Fruit fly (Drosophila melanogaster): ENCODE measurements around the gene CG17108.

CG17108 gene

dm6 chr2L:10682197-10682596 is 11.7 kb downstream of the CG17108 start:
- TF ChIP-seq ttk (optimal IDR thresholded peaks at IDR 0.05) (no peak), h (optimal IDR thresholded peaks at IDR 0.05) (no peak), psq (optimal IDR thresholded peaks at IDR 0.05) (no peak), Sin3A (optimal IDR thresholded peaks at IDR 0.05) (no peak), Myc (optimal IDR thresholded peaks at IDR 0.05) (no peak), insv (optimal IDR thresholded peaks at IDR 0.05) (no peak)

dm6 chr2L:10681602-10682001 is 12.3 kb downstream of the CG17108 start, which contains the start of gene CG17107:
TSS of gene CG17107 (plus strand) at chr2L:10681902.
- TF ChIP-seq h (optimal IDR thresholded peaks at IDR 0.05) (no peak), Myc (optimal IDR thresholded peaks at IDR 0.05) (no peak), insv (optimal IDR thresholded peaks at IDR 0.05) (no peak), psq (optimal IDR thresholded peaks at IDR 0.05) (no peak), Sin3A (optimal IDR thresholded peaks at IDR 0.05) (no peak), ttk (optimal IDR thresholded peaks at IDR 0.05) (no peak)

dm6 chr2L:10680584-10681080 is 13.3 kb downstream of the CG17108 start, which contains the start of gene CG17105:
TSS of gene CG17105 (plus strand) at chr2L:10681030.
- TF ChIP-seq psq (optimal IDR thresholded peaks at IDR 0.05) (no peak), h (optimal IDR thresholded peaks at IDR 0.05) (no peak), Myc (optimal IDR thresholded peaks at IDR 0.05) (no peak), ttk (optimal IDR thresholded peaks at IDR 0.05) (no peak), insv (optimal IDR thresholded peaks at IDR 0.05) (no peak), Sin3A (optimal IDR thresholded peaks at IDR 0.05) (no peak)

- no peak for TF ChIP-seq ttk (optimal IDR thresholded peaks at IDR 0.05)
- TF ChIP-seq Myc (optimal IDR thresholded peaks at IDR 0.05), result no peak
- TF ChIP-seq insv (optimal IDR thresholded peaks at IDR 0.05), result no peak
- no peak for TF ChIP-seq psq (optimal IDR thresholded peaks at IDR 0.05)
- TF ChIP-seq Sin3A (optimal IDR thresholded peaks at IDR 0.05), result no peak
- TF ChIP-seq h (optimal IDR thresholded peaks at IDR 0.05), result no peak
Measured at dm6 chr2L:10679568-10679967, 14.3 kb downstream of the CG17108 start.

DNA sequence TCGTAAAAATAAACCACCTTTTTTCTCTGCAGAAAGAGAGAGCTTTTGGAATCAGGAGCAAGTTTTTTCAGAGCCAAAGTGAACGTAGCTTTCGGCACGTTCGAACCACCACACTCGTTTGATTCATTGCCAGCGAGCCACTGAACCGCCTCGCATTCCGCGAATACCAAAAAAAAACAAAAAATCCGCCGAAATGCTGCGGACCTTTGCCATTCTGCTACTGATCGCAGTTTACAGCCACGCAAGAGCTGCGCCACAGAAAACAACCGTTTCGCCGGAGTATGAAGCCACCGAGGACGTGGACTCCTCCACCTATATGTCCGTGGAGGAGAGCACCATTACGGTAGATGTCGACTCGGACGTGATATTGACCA is 16.2 kb downstream of the CG17108 start:
- TF ChIP-seq h (optimal IDR thresholded peaks at IDR 0.05) (no peak), insv (optimal IDR thresholded peaks at IDR 0.05) (no peak), Myc (optimal IDR thresholded peaks at IDR 0.05) (no peak), psq (optimal IDR thresholded peaks at IDR 0.05) (no peak), Sin3A (optimal IDR thresholded peaks at IDR 0.05) (no peak), ttk (optimal IDR thresholded peaks at IDR 0.05) (no peak)

DNA sequence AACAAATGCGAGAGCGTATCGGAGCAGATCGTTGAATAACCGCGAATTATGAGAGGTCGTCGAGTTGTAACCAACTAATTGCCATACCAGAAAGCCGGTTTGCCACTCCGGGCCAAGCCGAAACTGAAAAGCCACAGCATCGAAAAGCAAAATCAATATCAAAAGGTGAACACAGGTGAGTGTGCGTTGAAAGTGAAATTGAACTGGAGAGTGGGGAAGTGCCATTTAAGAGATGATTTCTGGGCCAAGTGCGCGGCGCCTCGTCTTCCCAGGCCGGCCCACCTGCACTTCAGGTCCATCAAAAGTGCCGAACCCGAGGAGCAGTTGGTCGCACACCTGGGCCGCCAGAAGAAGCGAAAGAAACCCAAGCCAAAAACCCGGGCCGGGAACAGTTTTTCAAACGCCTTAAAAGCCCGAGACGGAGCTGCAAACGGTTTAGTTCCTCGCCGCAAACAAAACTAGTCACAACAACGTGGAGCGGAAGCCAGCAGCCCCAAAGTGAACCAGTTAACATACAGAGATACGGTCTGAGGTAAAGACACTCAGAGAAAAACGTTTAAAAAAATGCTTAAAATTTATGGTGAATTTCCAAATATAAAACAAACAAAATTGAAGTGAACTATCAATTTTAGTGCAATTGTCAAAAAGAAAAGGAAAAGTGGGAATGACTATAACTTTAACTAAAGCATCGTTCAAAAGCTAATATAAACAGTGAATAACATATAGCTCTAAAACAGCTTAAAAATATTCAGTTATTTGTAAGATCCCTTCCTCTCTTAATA is 16.8 kb downstream of the CG17108 start, which contains the start of gene CG17104:
CG17104 (plus strand) TSS at position 266 of the 782 bp plus-strand sequence.
- no peak for TF ChIP-seq insv (optimal IDR thresholded peaks at IDR 0.05)
- TF ChIP-seq Myc (optimal IDR thresholded peaks at IDR 0.05), result no peak
- TF ChIP-seq psq (optimal IDR thresholded peaks at IDR 0.05), result no peak
- no peak for TF ChIP-seq ttk (optimal IDR thresholded peaks at IDR 0.05)
- no peak for TF ChIP-seq Sin3A (optimal IDR thresholded peaks at IDR 0.05)
- no peak for TF ChIP-seq h (optimal IDR thresholded peaks at IDR 0.05)

dm6 chr2L:10672989-10673388 is 20.9 kb downstream of the CG17108 start:
- TF ChIP-seq insv (optimal IDR thresholded peaks at IDR 0.05) (no peak), psq (optimal IDR thresholded peaks at IDR 0.05) (no peak)

dm6 chr2L:10671530-10671929 is 22.4 kb downstream of the CG17108 start:
- no peak for TF ChIP-seq psq (optimal IDR thresholded peaks at IDR 0.05)
- TF ChIP-seq Sin3A (optimal IDR thresholded peaks at IDR 0.05), result no peak
- TF ChIP-seq h (optimal IDR thresholded peaks at IDR 0.05), result no peak
- no peak for TF ChIP-seq insv (optimal IDR thresholded peaks at IDR 0.05)
- no peak for TF ChIP-seq Myc (optimal IDR thresholded peaks at IDR 0.05)
- TF ChIP-seq ttk (optimal IDR thresholded peaks at IDR 0.05), result no peak

dm6 chr2L:10665603-10666002 is 28.3 kb downstream of the CG17108 start:
- TF ChIP-seq ttk (optimal IDR thresholded peaks at IDR 0.05) (no peak), insv (optimal IDR thresholded peaks at IDR 0.05) (no peak), h (optimal IDR thresholded peaks at IDR 0.05) (no peak), Myc (optimal IDR thresholded peaks at IDR 0.05) (no peak), psq (optimal IDR thresholded peaks at IDR 0.05) (no peak), Sin3A (optimal IDR thresholded peaks at IDR 0.05) (no peak)

dm6 chr2L:10661490-10662240 is 32.2 kb downstream of the CG17108 start, which contains the start of gene CG31871:
TSS of gene CG31871 (plus strand) at chr2L:10662081.
- TF ChIP-seq Sin3A (optimal IDR thresholded peaks at IDR 0.05) (no peak), insv (optimal IDR thresholded peaks at IDR 0.05) (no peak), ttk (optimal IDR thresholded peaks at IDR 0.05) (no peak), Myc (optimal IDR thresholded peaks at IDR 0.05) (no peak), psq (optimal IDR thresholded peaks at IDR 0.05) (no peak), h (optimal IDR thresholded peaks at IDR 0.05) (no peak)

DNA sequence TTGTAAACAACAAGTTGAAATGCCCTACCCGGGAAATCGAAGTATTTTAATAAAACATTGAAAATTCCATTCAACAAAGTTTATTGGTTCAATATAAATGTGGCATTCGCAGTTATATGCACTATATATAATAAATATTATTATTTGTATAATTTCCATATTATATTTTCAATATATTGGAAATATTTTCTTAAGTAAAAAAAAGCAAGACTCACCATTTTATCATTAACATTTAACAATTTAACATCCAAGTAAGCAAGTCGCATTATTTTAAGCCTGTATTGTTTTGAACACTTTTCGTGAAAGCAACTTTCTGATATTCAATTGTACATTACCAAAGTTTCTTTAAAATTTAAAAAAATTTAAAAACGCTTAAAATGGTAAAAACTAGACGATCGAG is 35.9 kb downstream of the CG17108 start, which contains the start of gene CG45690:
CG45690 (plus strand) TSS at position 301 of the 400 bp plus-strand sequence.
- TF ChIP-seq psq (optimal IDR thresholded peaks at IDR 0.05) (no peak), insv (optimal IDR thresholded peaks at IDR 0.05) (no peak), ttk (optimal IDR thresholded peaks at IDR 0.05) (no peak), h (optimal IDR thresholded peaks at IDR 0.05) (no peak), Sin3A (optimal IDR thresholded peaks at IDR 0.05) (no peak), Myc (optimal IDR thresholded peaks at IDR 0.05) (no peak)

DNA sequence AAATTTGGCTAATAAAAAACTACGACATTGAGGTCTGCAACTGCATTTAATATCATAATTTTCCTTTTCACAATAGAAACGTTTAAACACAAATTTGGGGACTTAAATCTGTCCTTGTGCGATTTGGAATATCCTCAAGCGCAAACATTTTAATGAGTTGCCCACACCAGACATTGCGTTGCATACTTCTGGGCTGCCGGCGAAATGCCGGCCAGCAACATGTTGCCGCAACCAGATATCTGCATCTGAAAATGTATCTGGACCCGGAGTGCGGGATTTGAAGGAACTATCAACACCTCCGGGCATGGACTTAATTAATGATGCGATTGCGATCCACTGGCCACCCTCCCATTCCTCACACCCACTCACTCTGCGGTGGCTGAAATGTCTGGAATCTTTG is 39.4 kb downstream of the CG17108 start:
- TF ChIP-seq Myc (optimal IDR thresholded peaks at IDR 0.05) (no peak), Sin3A (optimal IDR thresholded peaks at IDR 0.05) (no peak), insv (optimal IDR thresholded peaks at IDR 0.05) (no peak), h (optimal IDR thresholded peaks at IDR 0.05) (no peak), ttk (optimal IDR thresholded peaks at IDR 0.05) (no peak), psq (optimal IDR thresholded peaks at IDR 0.05) (no peak)

Data from Kc167 (cell line).